Worm (Caenorhabditis elegans): Measurements from ENCODE around the gene C06A1.7.

DNA sequence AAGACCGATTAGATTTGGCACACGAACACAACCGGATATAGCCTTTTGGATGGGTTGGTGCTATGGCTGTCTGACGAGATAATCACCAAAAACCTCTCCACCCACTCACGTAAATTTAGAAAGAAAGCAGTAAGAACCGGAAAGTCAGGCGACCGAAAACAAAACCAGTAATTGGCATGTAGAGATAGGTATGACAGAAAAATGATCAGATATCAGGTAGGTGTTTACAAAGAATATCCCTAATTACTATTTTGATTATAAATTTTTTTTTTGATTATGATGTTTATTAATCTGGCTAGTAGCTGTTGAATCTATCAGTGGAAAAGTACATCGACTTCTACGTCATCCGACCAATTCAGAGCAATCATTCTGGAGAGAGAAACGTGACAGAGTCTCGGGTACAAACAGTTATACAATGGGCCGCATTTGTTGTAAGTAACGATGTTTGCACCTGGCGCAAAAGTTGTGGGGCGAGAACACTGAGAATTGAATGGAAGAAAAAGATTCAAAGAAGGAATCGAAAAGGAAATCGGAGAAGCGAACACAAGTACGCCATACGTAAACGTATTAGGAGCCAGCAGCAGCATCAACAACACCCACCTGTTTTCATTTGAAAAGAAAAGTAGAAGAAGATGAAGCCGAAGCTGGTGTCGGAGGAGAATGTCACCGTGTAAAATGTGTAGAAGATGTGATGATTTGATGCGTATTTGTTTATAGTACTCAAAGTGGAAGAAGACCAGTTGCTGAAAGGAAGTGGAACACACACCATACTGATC, 13.6 kb upstream of the C06A1.7 start:
- TF ChIP-seq hlh-30 (tag; optimal IDR thresholded peaks at IDR 0.05; ENCODE audit: insufficient read depth) = no peak
- no peak for TF ChIP-seq che-1 (tag; optimal IDR thresholded peaks at IDR 0.05)
- TF ChIP-seq pag-3 (tag; optimal IDR thresholded peaks at IDR 0.05; ENCODE audit: borderline replicate concordance) = no peak
- TF ChIP-seq elt-2 (tag; optimal IDR thresholded peaks at IDR 0.05) = no peak

Data from whole organism, late embryonic.